Worm (Caenorhabditis elegans): ENCODE measurements around the gene R13A1.3.

DNA sequence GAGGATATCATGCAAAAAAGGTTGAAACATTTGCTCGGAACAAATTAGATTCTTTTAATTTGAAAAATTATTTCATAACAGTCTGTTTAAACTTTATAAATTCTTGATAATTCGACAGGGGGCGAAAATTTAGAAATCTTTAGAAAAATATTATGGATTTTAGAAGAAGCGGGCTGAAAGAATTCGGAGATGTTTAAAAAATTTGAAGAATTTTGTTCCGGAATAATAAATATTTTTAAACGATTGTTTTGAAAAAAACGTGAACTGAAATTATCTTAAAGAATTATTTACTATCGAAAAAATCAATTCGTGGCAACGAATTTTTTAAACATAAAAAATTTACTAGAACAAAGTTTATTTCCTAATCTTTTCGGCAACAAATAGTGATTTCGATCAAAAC is at the start of gene R13A1.3:
- TF ChIP-seq him-1 (tag; optimal IDR thresholded peaks at IDR 0.05) (no peak), W03F9.2 (tag; optimal IDR thresholded peaks at IDR 0.05) (no peak)
